Worm (Caenorhabditis elegans) whole organism, late embryonic: Measurements from ENCODE around the gene K09E2.1.

Source experiments
- C08G9.2 ChIP-seq: sonication (generic microtip); optimal IDR thresholded peaks from 2 replicates; lab custom pipeline; 2016; ENCODE audit warnings: mild to moderate bottlenecking, missing genetic modification characterization, moderate library complexity, missing compliant biosample characterization
- F13H6.1 ChIP-seq: sonication (generic microtip); optimal IDR thresholded peaks from 2 replicates; lab custom pipeline; 2016; ENCODE audit warnings: missing genetic modification characterization, missing compliant biosample characterization
- K02D7.2 ChIP-seq: sonication (generic microtip); optimal IDR thresholded peaks from 2 replicates; lab custom pipeline; 2017; ENCODE audit warnings: mild to moderate bottlenecking, missing genetic modification characterization, missing compliant biosample characterization
- K09A11.1 ChIP-seq: sonication (generic microtip); optimal IDR thresholded peaks from 2 replicates; lab custom pipeline; 2017; ENCODE audit warnings: antibody characterized with exemption, mild to moderate bottlenecking, missing genetic modification characterization, missing compliant biosample characterization; ENCODE audit not compliant: insufficient read depth
- T23F11.4 ChIP-seq: fragments of 200-800 bp; sonication (Bioruptor generic); optimal IDR thresholded peaks from 2 replicates; lab custom pipeline; 2018; ENCODE audit warnings: mild to moderate bottlenecking, missing genetic modification characterization, missing compliant biosample characterization
- Y22D7AL.16 ChIP-seq: sonication (generic microtip); optimal IDR thresholded peaks from 2 replicates; lab custom pipeline; 2016; ENCODE audit warnings: missing genetic modification characterization, missing compliant biosample characterization
- ceh-18 ChIP-seq: sonication (generic microtip); optimal IDR thresholded peaks from 2 replicates; lab custom pipeline; 2016; ENCODE audit warnings: missing genetic modification characterization, missing compliant biosample characterization
- ceh-19 ChIP-seq: fragments of 200-800 bp; sonication (Bioruptor generic); optimal IDR thresholded peaks from 2 replicates; lab custom pipeline; 2018; ENCODE audit warnings: mild to moderate bottlenecking, missing genetic modification characterization, missing compliant biosample characterization
- ceh-2 ChIP-seq: sonication (generic microtip); optimal IDR thresholded peaks from 2 replicates; lab custom pipeline; 2016; ENCODE audit warnings: missing genotype, missing genetic modification characterization, missing compliant biosample characterization
- ceh-24 ChIP-seq: sonication (generic microtip); optimal IDR thresholded peaks from 2 replicates; lab custom pipeline; 2016; ENCODE audit warnings: mild to moderate bottlenecking, missing genetic modification characterization, missing compliant biosample characterization
- ceh-31 ChIP-seq: sonication (generic microtip); optimal IDR thresholded peaks from 2 replicates; lab custom pipeline; 2016; ENCODE audit warnings: missing genetic modification characterization, missing compliant biosample characterization
- ceh-34 ChIP-seq: sonication (generic microtip); optimal IDR thresholded peaks from 2 replicates; lab custom pipeline; 2016; ENCODE audit warnings: mild to moderate bottlenecking, missing genetic modification characterization, missing compliant biosample characterization
- ceh-45 ChIP-seq: fragments of 200-800 bp; sonication (Bioruptor generic); IDR thresholded peaks from 2 replicates; pipeline ENCODE4 v1.3.6; 2022; ENCODE audit warnings: missing genetic modification reagents, missing genetic modification characterization, missing compliant biosample characterization
- ceh-48 ChIP-seq: sonication (generic microtip); optimal IDR thresholded peaks from 2 replicates; lab custom pipeline; 2016; ENCODE audit warnings: missing genetic modification characterization, inconsistent platforms, missing compliant biosample characterization
- ceh-6 ChIP-seq: fragments of 200-800 bp; sonication (Bioruptor generic); optimal IDR thresholded peaks from 2 replicates; lab custom pipeline; 2018; ENCODE audit warnings: mild to moderate bottlenecking, missing genetic modification characterization, missing compliant biosample characterization
- ceh-9 ChIP-seq: sonication (generic microtip); optimal IDR thresholded peaks from 2 replicates; lab custom pipeline; 2016; ENCODE audit warnings: mild to moderate bottlenecking, missing genetic modification characterization, inconsistent platforms, missing compliant biosample characterization
- che-1 ChIP-seq: sonication (generic microtip); optimal IDR thresholded peaks from 2 replicates; lab custom pipeline; 2016; ENCODE audit warnings: mild to moderate bottlenecking, missing genetic modification characterization, missing compliant biosample characterization
- dve-1 ChIP-seq: sonication (generic microtip); optimal IDR thresholded peaks from 2 replicates; lab custom pipeline; 2017; ENCODE audit warnings: antibody characterized with exemption, mild to moderate bottlenecking, missing genetic modification characterization, missing compliant biosample characterization
- elt-2 ChIP-seq: sonication (generic microtip); optimal IDR thresholded peaks from 2 replicates; lab custom pipeline; 2016; ENCODE audit warnings: missing genetic modification reagents, missing genetic modification characterization, missing compliant biosample characterization
- eyg-1 ChIP-seq: sonication (generic microtip); optimal IDR thresholded peaks from 2 replicates; lab custom pipeline; 2016; ENCODE audit warnings: missing genotype, missing genetic modification characterization, missing compliant biosample characterization
- fax-1 ChIP-seq: sonication (generic microtip); optimal IDR thresholded peaks from 2 replicates; lab custom pipeline; 2016; ENCODE audit warnings: missing genotype, missing genetic modification characterization, missing compliant biosample characterization
- fkh-6 ChIP-seq: sonication (generic microtip); optimal IDR thresholded peaks from 2 replicates; lab custom pipeline; 2016; ENCODE audit warnings: missing genetic modification characterization, missing compliant biosample characterization
- gmeb-2 ChIP-seq: sonication (generic microtip); optimal IDR thresholded peaks from 2 replicates; lab custom pipeline; 2016; ENCODE audit warnings: missing genetic modification characterization, inconsistent platforms, missing compliant biosample characterization
- hlh-13 ChIP-seq: fragments of 200-800 bp; sonication (Bioruptor generic); optimal IDR thresholded peaks from 2 replicates; lab custom pipeline; 2018; ENCODE audit warnings: mild to moderate bottlenecking, missing genetic modification characterization, missing compliant biosample characterization
- hlh-15 ChIP-seq: sonication (generic microtip); optimal IDR thresholded peaks from 2 replicates; lab custom pipeline; 2016; ENCODE audit warnings: missing genetic modification characterization, missing compliant biosample characterization
- hlh-30 ChIP-seq: sonication (generic microtip); optimal IDR thresholded peaks from 2 replicates; lab custom pipeline; 2017; ENCODE audit warnings: antibody characterized with exemption, missing genetic modification characterization, missing compliant biosample characterization; ENCODE audit not compliant: insufficient read depth
- hlh-6 ChIP-seq: sonication (generic microtip); optimal IDR thresholded peaks from 2 replicates; lab custom pipeline; 2016; ENCODE audit warnings: missing genotype, missing genetic modification characterization, missing compliant biosample characterization
- lim-6 ChIP-seq: sonication (generic microtip); optimal IDR thresholded peaks from 2 replicates; lab custom pipeline; 2016; ENCODE audit warnings: missing genetic modification characterization, missing compliant biosample characterization
- lin-11 ChIP-seq: fragments of 200-800 bp; sonication (Bioruptor generic); optimal IDR thresholded peaks from 2 replicates; lab custom pipeline; 2018; ENCODE audit warnings: mild to moderate bottlenecking, missing genetic modification characterization, missing compliant biosample characterization
- madf-2 ChIP-seq: sonication (generic microtip); optimal IDR thresholded peaks from 2 replicates; lab custom pipeline; 2017; ENCODE audit warnings: missing genetic modification characterization, missing compliant biosample characterization
- mec-3 ChIP-seq: sonication (generic microtip); optimal IDR thresholded peaks from 2 replicates; lab custom pipeline; 2016; ENCODE audit warnings: borderline replicate concordance, missing genetic modification characterization, missing compliant biosample characterization
- nfya-1 ChIP-seq: sonication (generic microtip); optimal IDR thresholded peaks from 2 replicates; lab custom pipeline; 2017; ENCODE audit warnings: missing genetic modification characterization, mild to moderate bottlenecking, missing compliant biosample characterization, antibody characterized with exemption, moderate library complexity
- nhr-232 ChIP-seq: sonication (generic microtip); optimal IDR thresholded peaks from 2 replicates; lab custom pipeline; 2016; ENCODE audit warnings: missing genetic modification characterization, missing compliant biosample characterization
- npax-4 ChIP-seq: sonication (generic microtip); optimal IDR thresholded peaks from 2 replicates; lab custom pipeline; 2016; ENCODE audit warnings: missing genetic modification characterization, missing compliant biosample characterization
- odd-2 ChIP-seq: sonication (generic microtip); optimal IDR thresholded peaks from 2 replicates; lab custom pipeline; 2017; ENCODE audit warnings: antibody characterized with exemption, mild to moderate bottlenecking, missing genetic modification characterization, missing compliant biosample characterization
- pat-9 ChIP-seq: fragments of 200-800 bp; sonication (Bioruptor generic); optimal IDR thresholded peaks from 2 replicates; lab custom pipeline; 2018; ENCODE audit warnings: mild to moderate bottlenecking, missing genetic modification characterization, moderate library complexity, missing compliant biosample characterization
- pax-1 ChIP-seq: fragments of 150-350 bp; optimal IDR thresholded peaks from 2 replicates; lab custom pipeline; 2014; ENCODE audit warnings: missing biosample characterization, missing genetic modification characterization
- pha-2 ChIP-seq: sonication (generic microtip); optimal IDR thresholded peaks from 2 replicates; lab custom pipeline; 2017; ENCODE audit warnings: mild to moderate bottlenecking, missing genetic modification characterization, missing compliant biosample characterization
- pqm-1 ChIP-seq: sonication (generic microtip); optimal IDR thresholded peaks from 2 replicates; lab custom pipeline; 2016; ENCODE audit warnings: missing genetic modification characterization, missing compliant biosample characterization
- pros-1 ChIP-seq: fragments of 150-350 bp; optimal IDR thresholded peaks from 2 replicates; lab custom pipeline; 2014; ENCODE audit warnings: missing biosample characterization, missing genetic modification reagents, missing genetic modification characterization
- rnt-1 ChIP-seq: sonication (generic microtip); optimal IDR thresholded peaks from 2 replicates; lab custom pipeline; 2016; ENCODE audit warnings: missing genetic modification characterization, missing compliant biosample characterization
- sdc-2 ChIP-seq: sonication (generic microtip); optimal IDR thresholded peaks from 2 replicates; lab custom pipeline; 2016; ENCODE audit warnings: missing genotype, missing genetic modification characterization, missing compliant biosample characterization
- sox-2 ChIP-seq: fragments of 200-800 bp; sonication (Bioruptor generic); IDR thresholded peaks from 2 replicates; pipeline ENCODE4 v1.3.6; 2022; ENCODE audit warnings: missing genetic modification reagents, missing genetic modification characterization, missing compliant biosample characterization
- sox-4 ChIP-seq: sonication (generic microtip); optimal IDR thresholded peaks from 2 replicates; lab custom pipeline; 2017; ENCODE audit warnings: mild to moderate bottlenecking, missing genetic modification characterization, inconsistent platforms, missing compliant biosample characterization
- syd-9 ChIP-seq: sonication (generic microtip); optimal IDR thresholded peaks from 2 replicates; lab custom pipeline; 2016; ENCODE audit warnings: mild to moderate bottlenecking, missing genetic modification characterization, moderate library complexity, missing compliant biosample characterization
- tbx-2 ChIP-seq: sonication (generic microtip); optimal IDR thresholded peaks from 2 replicates; lab custom pipeline; 2016; ENCODE audit warnings: missing genetic modification characterization, missing compliant biosample characterization
- ttx-3 ChIP-seq: sonication (generic microtip); optimal IDR thresholded peaks from 2 replicates; lab custom pipeline; 2016; ENCODE audit warnings: missing genetic modification reagents, missing genetic modification characterization, missing compliant biosample characterization
- unc-3 ChIP-seq, 2 experiments: fragments of 200-800 bp in 1 of 2; sonication (Bioruptor generic) in 1 of 2; sonication (generic microtip) in 1 of 2; conservative IDR thresholded peaks in 1 of 2; optimal IDR thresholded peaks in 1 of 2; 2 replicates each; pipeline versions ENCODE4 v1.3.6 to Lab custom; 2016 to 2022; ENCODE audit warnings: missing compliant biosample characterization in 2 of 2, missing genetic modification characterization in 2 of 2, missing genetic modification reagents in 1 of 2
- unc-42 ChIP-seq: sonication (generic microtip); optimal IDR thresholded peaks from 2 replicates; lab custom pipeline; 2016; ENCODE audit warnings: missing genotype, missing genetic modification characterization, missing compliant biosample characterization
- unc-86 ChIP-seq: sonication (generic microtip); optimal IDR thresholded peaks from 2 replicates; lab custom pipeline; 2016; ENCODE audit warnings: missing genetic modification characterization, missing compliant biosample characterization
- zip-5 ChIP-seq: sonication (generic microtip); optimal IDR thresholded peaks from 2 replicates; lab custom pipeline; 2016; ENCODE audit warnings: missing genetic modification characterization, missing compliant biosample characterization
- ztf-16 ChIP-seq: sonication (generic microtip); optimal IDR thresholded peaks from 2 replicates; lab custom pipeline; 2017; ENCODE audit warnings: missing genetic modification characterization, missing compliant biosample characterization

K09E2.1 gene

DNA sequence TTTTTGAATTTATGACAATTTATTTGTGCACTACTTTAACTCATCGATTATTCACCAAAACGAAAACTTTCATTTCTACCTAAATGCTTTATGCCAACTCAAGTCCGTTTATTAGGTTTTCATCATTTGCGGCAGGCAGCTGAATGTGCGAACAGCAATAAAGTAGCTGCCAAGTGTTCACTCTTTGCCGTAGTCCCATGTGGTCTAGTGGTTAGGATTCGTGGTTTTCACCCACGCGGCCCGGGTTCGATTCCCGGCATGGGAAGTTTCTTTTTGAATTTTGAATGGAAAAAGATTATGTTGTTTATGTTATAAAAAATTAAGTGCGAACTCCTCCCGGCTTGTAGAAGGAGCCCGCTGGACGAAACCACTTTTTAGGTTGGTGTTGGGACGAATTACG is 35.4 kb upstream of the K09E2.1 start:
- TF ChIP-seq ceh-2 (tag; lab: Kevin White, UChicago) (peak; percentile 34), pax-1 (tag; lab: Kevin White, UChicago) (no peak), sox-2 (GFP tag; lab: Robert Waterston, UW) (peak; percentile 66), K02D7.2 (peak; percentile 56), lin-11 (tag; lab: Kevin White, UChicago) (peak; percentile 62), che-1 (tag; lab: Kevin White, UChicago) (peak; percentile 66), ceh-31 (tag; lab: Kevin White, UChicago) (no peak), ceh-45 (GFP tag; lab: Robert Waterston, UW) (no peak), ceh-48 (tag; lab: Kevin White, UChicago) (peak; percentile 55), hlh-30 (tag; lab: Kevin White, UChicago) (peak; percentile 1), pha-2 (tag; lab: Kevin White, UChicago) (peak; percentile 68), ceh-18 (tag; lab: Kevin White, UChicago) (peak; percentile 29), fkh-6 (tag; lab: Kevin White, UChicago) (peak; percentile 13), unc-86 (peak; percentile 67), syd-9 (tag; lab: Kevin White, UChicago) (peak; percentile 37), tbx-2 (peak; percentile 54), ceh-9 (tag; lab: Kevin White, UChicago) (no peak), nhr-232 (tag; lab: Kevin White, UChicago) (peak; percentile 68), ceh-19 (GFP tag; lab: Kevin White, UChicago) (peak; percentile 62), ztf-16 (tag; lab: Kevin White, UChicago) (peak; percentile 66), sdc-2 (tag; lab: Kevin White, UChicago) (peak; percentile 76), zip-5 (tag; lab: Kevin White, UChicago) (peak; percentile 45), rnt-1 (tag; lab: Kevin White, UChicago) (peak; percentile 21), sox-4 (tag; lab: Kevin White, UChicago) (peak; percentile 69), odd-2 (tag; lab: Kevin White, UChicago) (no peak), madf-2 (tag; lab: Kevin White, UChicago) (peak; percentile 24), unc-3 (GFP tag; conservative IDR thresholded peaks at IDR 0.05; lab: Robert Waterston, UW) (peak; percentile 79), unc-3 (tag; optimal IDR thresholded peaks at IDR 0.05; lab: Kevin White, UChicago) (peak; percentile 38), hlh-13 (GFP tag; lab: Kevin White, UChicago) (peak; percentile 5), pqm-1 (tag; lab: Kevin White, UChicago) (no peak), Y22D7AL.16 (tag; lab: Kevin White, UChicago) (peak; percentile 53), ceh-6 (GFP tag; lab: Kevin White, UChicago) (peak; percentile 78), hlh-15 (no peak), K09A11.1 (tag; lab: Kevin White, UChicago) (peak; percentile 25), elt-2 (tag; lab: Kevin White, UChicago) (peak; percentile 78), T23F11.4 (GFP tag; lab: Kevin White, UChicago) (peak; percentile 10), pat-9 (tag; lab: Kevin White, UChicago) (peak; percentile 59), ceh-34 (tag; lab: Kevin White, UChicago) (peak; percentile 31), nfya-1 (tag; lab: Kevin White, UChicago) (no peak), ceh-24 (no peak), hlh-6 (peak; percentile 77), eyg-1 (peak; percentile 82), fax-1 (tag; lab: Kevin White, UChicago) (peak; percentile 59), npax-4 (tag; lab: Kevin White, UChicago) (peak; percentile 46), mec-3 (tag; lab: Kevin White, UChicago) (no peak), dve-1 (peak; percentile 17), gmeb-2 (tag; lab: Kevin White, UChicago) (peak; percentile 53), unc-42 (peak; percentile 30), C08G9.2 (peak; percentile 66), lim-6 (no peak), ttx-3 (tag; lab: Kevin White, UChicago) (peak; percentile 69), F13H6.1 (tag; lab: Kevin White, UChicago) (peak; percentile 3), pros-1 (tag; lab: Kevin White, UChicago) (no peak)
